Worm (Caenorhabditis elegans) whole organism, early embryonic: Measurements from ENCODE around the gene ugt-21.

Source experiments
- B0310.2 ChIP-seq: sonication (generic microtip); optimal IDR thresholded peaks from 2 replicates; lab custom pipeline; 2016; ENCODE audit warnings: mild to moderate bottlenecking, missing genetic modification characterization, missing compliant biosample characterization
- F13C5.2 ChIP-seq: sonication (generic microtip); optimal IDR thresholded peaks from 2 replicates; lab custom pipeline; 2017; ENCODE audit warnings: mild to moderate bottlenecking, missing genetic modification characterization, inconsistent platforms, missing compliant biosample characterization
- aly-1 ChIP-seq: sonication (generic microtip); optimal IDR thresholded peaks from 2 replicates; lab custom pipeline; 2016; ENCODE audit warnings: missing genetic modification characterization, missing compliant biosample characterization
- ama-1 ChIP-seq: fragments of 150-350 bp; optimal IDR thresholded peaks from 2 replicates; lab custom pipeline; 2014
- ceh-13 ChIP-seq: fragments of 200-800 bp; sonication (Bioruptor generic); optimal IDR thresholded peaks from 2 replicates; lab custom pipeline; 2018; ENCODE audit warnings: mild to moderate bottlenecking, missing genetic modification characterization, missing compliant biosample characterization
- ceh-36 ChIP-seq: sonication (generic microtip); optimal IDR thresholded peaks from 2 replicates; lab custom pipeline; 2016; ENCODE audit warnings: missing genetic modification characterization, inconsistent platforms, missing compliant biosample characterization
- flt-1 ChIP-seq: fragments of 200-800 bp; sonication (Bioruptor generic); IDR thresholded peaks from 2 replicates; pipeline ENCODE4 v1.3.6; 2022; ENCODE audit warnings: missing genetic modification characterization, missing compliant biosample characterization
- hmbx-1 ChIP-seq: sonication (generic microtip); optimal IDR thresholded peaks from 2 replicates; lab custom pipeline; 2016; ENCODE audit warnings: mild to moderate bottlenecking, missing genetic modification characterization, missing compliant biosample characterization
- hmg-4 ChIP-seq: fragments of 200-800 bp; sonication (Bioruptor generic); optimal IDR thresholded peaks from 2 replicates; lab custom pipeline; 2018; ENCODE audit warnings: mild to moderate bottlenecking, missing genetic modification characterization, missing compliant biosample characterization
- hnd-1 ChIP-seq: sonication (generic microtip); optimal IDR thresholded peaks from 2 replicates; lab custom pipeline; 2016; ENCODE audit warnings: missing genetic modification characterization, missing compliant biosample characterization
- sea-1 ChIP-seq: fragments of 200-800 bp; sonication (Bioruptor generic); conservative IDR thresholded peaks from 2 replicates; pipeline ENCODE4 v1.3.6; 2022; ENCODE audit warnings: missing genetic modification characterization, missing compliant biosample characterization
- tbx-11 ChIP-seq: fragments of 200-800 bp; sonication (Bioruptor generic); IDR thresholded peaks from 2 replicates; pipeline ENCODE4 v1.3.6; 2022; ENCODE audit warnings: missing genetic modification characterization, missing compliant biosample characterization
- tbx-37 ChIP-seq: fragments of 200-800 bp; sonication (Bioruptor generic); conservative IDR thresholded peaks from 2 replicates; pipeline ENCODE4 v1.3.6; 2022; ENCODE audit warnings: missing genetic modification reagents, missing genetic modification characterization, missing compliant biosample characterization
- tra-4 ChIP-seq: sonication (generic microtip); optimal IDR thresholded peaks from 2 replicates; lab custom pipeline; 2017; ENCODE audit warnings: missing genetic modification characterization, missing compliant biosample characterization

DNA sequence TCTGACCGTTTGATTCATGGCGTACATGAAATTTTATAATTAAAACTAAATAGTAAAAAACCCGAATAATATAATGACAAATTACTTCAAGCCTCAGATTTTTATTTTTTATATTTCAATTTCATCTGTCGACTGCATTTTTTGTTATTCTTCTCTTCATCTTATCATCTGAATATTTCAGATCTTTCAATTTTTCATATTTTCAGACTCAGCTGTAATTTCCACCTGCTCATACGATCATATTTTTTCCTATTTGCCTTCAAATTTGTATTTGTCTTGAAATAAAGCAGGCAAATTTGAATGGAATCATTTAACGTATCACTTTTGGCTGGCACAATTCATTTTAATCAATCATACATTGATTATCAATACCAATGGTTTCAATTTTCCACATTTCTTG, 2.0 kb upstream of the ugt-21 start, which contains the start of gene sru-4:
- no peak for TF ChIP-seq hmbx-1 (tag; lab: Kevin White, UChicago)
- TF ChIP-seq ama-1 (lab: Kevin White, UChicago) = no peak
- TF ChIP-seq sea-1 = no peak
- no peak for TF ChIP-seq tbx-11 (GFP tag; lab: Robert Waterston, UW)
- no peak for TF ChIP-seq flt-1
- no peak for TF ChIP-seq F13C5.2
- TF ChIP-seq hmg-4 (GFP tag; lab: Kevin White, UChicago) = no peak
- TF ChIP-seq ceh-36 (tag; lab: Kevin White, UChicago) = no peak
- no peak for TF ChIP-seq ceh-13 (GFP tag; lab: Kevin White, UChicago)
- TF ChIP-seq tra-4 (tag; lab: Kevin White, UChicago) = no peak
- TF ChIP-seq hnd-1 (tag; lab: Kevin White, UChicago) = no peak
- no peak for TF ChIP-seq tbx-37
- no peak for TF ChIP-seq B0310.2 (tag; lab: Kevin White, UChicago)
- TF ChIP-seq aly-1 (tag; lab: Kevin White, UChicago) = no peak
